Worm (Caenorhabditis elegans) whole organism, L1 larva: ENCODE measurements around the gene pmp-1.

Experiments
- C04F5.9 ChIP-seq: sonication (generic microtip); optimal IDR thresholded peaks from 2 replicates; lab custom pipeline; 2016; ENCODE audit warnings: missing genetic modification characterization, missing compliant biosample characterization
- C16A3.4 ChIP-seq: fragments of 150-350 bp; optimal IDR thresholded peaks from 2 replicates; lab custom pipeline; 2014; ENCODE audit warnings: missing biosample characterization, missing genetic modification characterization
- aha-1 ChIP-seq: fragments of 150-350 bp; optimal IDR thresholded peaks from 2 replicates; lab custom pipeline; 2014; ENCODE audit warnings: missing biosample characterization, missing genetic modification characterization
- ama-1 ChIP-seq: fragments of 150-350 bp; optimal IDR thresholded peaks from 2 replicates; lab custom pipeline; 2014
- blmp-1 ChIP-seq: fragments of 150-350 bp; optimal IDR thresholded peaks from 2 replicates; lab custom pipeline; 2014; ENCODE audit warnings: missing biosample characterization, missing genetic modification characterization
- ceh-63 ChIP-seq: fragments of 200-800 bp; sonication (Bioruptor generic); optimal IDR thresholded peaks from 2 replicates; lab custom pipeline; 2018; ENCODE audit warnings: mild to moderate bottlenecking, missing genetic modification characterization, missing compliant biosample characterization
- ceh-8 ChIP-seq: fragments of 200-800 bp; sonication (Bioruptor generic); optimal IDR thresholded peaks from 2 replicates; lab custom pipeline; 2018; ENCODE audit warnings: mild to moderate bottlenecking, missing genetic modification characterization, moderate library complexity, missing compliant biosample characterization
- ceh-82 ChIP-seq, 3 experiments: fragments of 150-350 bp in 1 of 3; sonication (generic microtip) in 2 of 3; optimal IDR thresholded peaks; 2 replicates each; lab custom pipeline; 2014 to 2017; ENCODE audit warnings: missing biosample characterization in 3 of 3, missing genetic modification characterization in 3 of 3
- dsc-1 ChIP-seq: sonication (generic microtip); optimal IDR thresholded peaks from 2 replicates; lab custom pipeline; 2016; ENCODE audit warnings: mild to moderate bottlenecking, missing genetic modification characterization, missing compliant biosample characterization
- efl-1 ChIP-seq, 4 experiments: fragments of 150-350 bp; optimal IDR thresholded peaks in 3 of 4; peaks in 1 of 4; 1 replicate in 1 of 4; 2 replicates in 3 of 4; lab custom pipeline; 2014; ENCODE audit warnings: missing biosample characterization in 2 of 4, missing genetic modification characterization in 2 of 4, missing genetic modification reagents in 2 of 4
- egl-13 ChIP-seq: sonication (generic microtip); optimal IDR thresholded peaks from 2 replicates; lab custom pipeline; 2016; ENCODE audit warnings: missing genotype, missing genetic modification reagents, missing genetic modification characterization, missing compliant biosample characterization
- fos-1 ChIP-seq: fragments of 150-350 bp; optimal IDR thresholded peaks from 2 replicates; lab custom pipeline; 2014; ENCODE audit warnings: missing biosample characterization, missing genetic modification characterization
- grh-1 ChIP-seq: fragments of 200-800 bp; sonication (Bioruptor generic); IDR thresholded peaks from 2 replicates; pipeline ENCODE4 v1.3.6; 2022; ENCODE audit warnings: missing genetic modification reagents, missing genetic modification characterization, missing compliant biosample characterization
- hlh-4 ChIP-seq: sonication (generic microtip); optimal IDR thresholded peaks from 2 replicates; lab custom pipeline; 2016; ENCODE audit warnings: mild to moderate bottlenecking, missing genetic modification characterization, missing compliant biosample characterization
- jun-1 ChIP-seq: fragments of 150-350 bp; optimal IDR thresholded peaks from 2 replicates; lab custom pipeline; 2014; ENCODE audit warnings: missing biosample characterization, missing genetic modification reagents, missing genetic modification characterization
- lin-14 ChIP-seq: fragments of 200-800 bp; sonication (Bioruptor generic); optimal IDR thresholded peaks from 2 replicates; lab custom pipeline; 2018; ENCODE audit warnings: mild to moderate bottlenecking, missing genetic modification characterization, moderate library complexity, missing compliant biosample characterization
- lin-39 ChIP-seq: fragments of 150-350 bp; optimal IDR thresholded peaks from 2 replicates; lab custom pipeline; 2014; ENCODE audit warnings: missing biosample characterization, missing genetic modification reagents, missing genetic modification characterization
- mdl-1 ChIP-seq, 2 experiments: fragments of 150-350 bp; optimal IDR thresholded peaks; 2 replicates each; lab custom pipeline; 2014 to 2017; ENCODE audit warnings: missing biosample characterization in 2 of 2, missing genetic modification characterization in 2 of 2, inconsistent platforms in 1 of 2
- nhr-19 ChIP-seq: fragments of 200-800 bp; sonication (Bioruptor generic); conservative IDR thresholded peaks from 2 replicates; pipeline ENCODE4 v1.3.6; 2022; ENCODE audit warnings: missing genetic modification characterization, missing compliant biosample characterization
- nhr-28 ChIP-seq: fragments of 150-350 bp; optimal IDR thresholded peaks from 2 replicates; lab custom pipeline; 2014; ENCODE audit warnings: missing biosample characterization, missing genetic modification characterization
- nhr-85 ChIP-seq: sonication (generic microtip); peaks from one replicate; lab custom pipeline; 2016; ENCODE audit warnings: missing genetic modification characterization, inconsistent platforms, missing compliant biosample characterization
- pqm-1 ChIP-seq: sonication (generic microtip); optimal IDR thresholded peaks from 3 replicates; lab custom pipeline; 2017; ENCODE audit warnings: missing biosample characterization, missing genetic modification characterization
- rnt-1 ChIP-seq: sonication (generic microtip); optimal IDR thresholded peaks from 2 replicates; lab custom pipeline; 2016; ENCODE audit warnings: mild to moderate bottlenecking, missing genetic modification characterization, moderate library complexity, missing compliant biosample characterization
- snu-23 ChIP-seq: sonication (generic microtip); optimal IDR thresholded peaks from 2 replicates; lab custom pipeline; 2016; ENCODE audit warnings: missing genetic modification characterization, missing compliant biosample characterization
- sox-4 ChIP-seq: sonication (generic microtip); optimal IDR thresholded peaks from 2 replicates; lab custom pipeline; 2016; ENCODE audit warnings: missing genetic modification characterization, missing compliant biosample characterization
- swsn-7 ChIP-seq: sonication (generic microtip); optimal IDR thresholded peaks from 2 replicates; lab custom pipeline; 2016; ENCODE audit warnings: missing genetic modification characterization, missing compliant biosample characterization
- unc-130 ChIP-seq: fragments of 150-350 bp; optimal IDR thresholded peaks from 2 replicates; lab custom pipeline; 2017; ENCODE audit warnings: missing biosample characterization, missing genetic modification characterization, inconsistent platforms
- xbp-1 ChIP-seq: sonication (generic microtip); optimal IDR thresholded peaks from 2 replicates; lab custom pipeline; 2016; ENCODE audit warnings: missing genetic modification characterization, missing compliant biosample characterization

pmp-1 gene

DNA sequence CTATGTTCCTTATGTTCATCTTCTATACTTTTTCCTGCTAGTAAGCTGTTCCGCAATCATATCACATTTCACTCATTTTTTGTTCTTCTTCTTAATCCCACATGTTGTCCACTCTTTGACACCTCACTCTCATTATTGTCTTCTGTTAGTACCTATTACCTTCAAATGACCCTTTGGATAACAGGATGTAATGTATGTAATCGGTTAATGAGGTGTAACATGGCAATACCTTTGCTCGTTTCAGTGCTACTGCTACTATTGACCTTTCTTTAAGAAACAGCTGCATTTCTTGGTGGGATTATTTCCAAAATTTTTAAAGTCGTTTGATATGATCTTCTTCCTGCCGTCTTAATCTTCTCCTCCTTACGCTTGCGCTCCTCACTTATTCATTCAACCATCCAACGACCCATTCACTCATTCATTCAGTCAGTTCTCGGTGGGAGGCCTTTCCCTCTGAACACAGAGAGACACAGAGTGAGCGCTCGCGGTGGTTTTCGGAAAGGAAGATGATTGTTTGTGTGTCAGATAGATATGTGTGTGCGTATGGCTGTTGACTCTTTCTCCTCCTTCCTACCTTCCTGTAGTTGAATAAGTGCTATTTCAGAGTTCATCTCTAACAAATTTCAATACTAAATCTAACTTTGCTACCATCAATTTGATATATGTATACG, 51.9 kb downstream of the pmp-1 start:
- TF ChIP-seq fos-1 (no peak), C04F5.9 (tag; lab: Kevin White, UChicago) (no peak), efl-1 (optimal IDR thresholded peaks at IDR 0.05; lab: Kevin White, UChicago) (no peak), efl-1 (GFP tag; optimal IDR thresholded peaks at IDR 0.05 in 1 of 2; lab: Kevin White, UChicago) (peak in 1 of 2 experiments; percentile 66), xbp-1 (tag; lab: Kevin White, UChicago) (no peak), ceh-8 (GFP tag; lab: Kevin White, UChicago) (no peak), jun-1 (no peak), ceh-63 (no peak), C16A3.4 (tag; lab: Kevin White, UChicago) (no peak), dsc-1 (tag; lab: Kevin White, UChicago) (peak; percentile 21), ama-1 (no peak), nhr-28 (tag; lab: Kevin White, UChicago) (no peak), rnt-1 (tag; lab: Kevin White, UChicago) (peak; percentile 6), nhr-19 (no peak), ceh-82 (tag; optimal IDR thresholded peaks at IDR 0.05; lab: Kevin White, UChicago) (peak in 1 of 3 experiments; percentile 6), lin-39 (tag; lab: Kevin White, UChicago) (no peak), pqm-1 (tag; lab: Kevin White, UChicago) (no peak), blmp-1 (tag; lab: Kevin White, UChicago) (peak; percentile 32), swsn-7 (tag; lab: Kevin White, UChicago) (no peak), mdl-1 (tag; optimal IDR thresholded peaks at IDR 0.05; lab: Kevin White, UChicago) (no peak), hlh-4 (tag; lab: Kevin White, UChicago) (no peak), unc-130 (tag; lab: Kevin White, UChicago) (no peak), aha-1 (tag; lab: Kevin White, UChicago) (no peak), lin-14 (GFP tag; lab: Kevin White, UChicago) (peak; percentile 61), egl-13 (tag; lab: Kevin White, UChicago) (no peak), snu-23 (GFP tag; lab: Kevin White, UChicago) (no peak), sox-4 (tag; lab: Kevin White, UChicago) (no peak)

DNA sequence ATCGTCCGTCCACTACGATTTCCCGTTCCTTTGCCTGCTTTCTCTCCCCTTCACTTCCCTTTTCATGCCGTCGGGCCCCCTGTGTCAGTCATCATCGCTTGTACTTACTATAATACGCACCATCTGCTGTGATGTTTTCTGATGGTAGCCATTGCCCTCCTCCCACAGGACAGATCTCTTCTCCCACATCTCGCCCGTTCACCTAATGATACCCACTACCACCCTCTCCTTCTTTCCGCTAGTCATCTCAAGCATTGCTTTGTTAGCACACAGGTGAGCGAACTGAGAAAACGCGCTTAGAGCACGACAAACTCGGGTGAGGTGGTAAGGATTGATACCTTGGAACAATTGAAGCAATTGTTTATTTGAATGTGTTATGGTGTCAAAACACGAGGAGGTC, 52.6 kb downstream of the pmp-1 start:
- no peak for TF ChIP-seq efl-1 (optimal IDR thresholded peaks at IDR 0.05; lab: Kevin White, UChicago)
- peak in 1 of 2 experiments; percentile 16 for TF ChIP-seq efl-1 (GFP tag; optimal IDR thresholded peaks at IDR 0.05 in 1 of 2; lab: Kevin White, UChicago)
- no peak for TF ChIP-seq jun-1
- no peak for TF ChIP-seq pqm-1 (tag; lab: Kevin White, UChicago)
- no peak for TF ChIP-seq grh-1 (GFP tag; lab: Robert Waterston, UW)
- peak; percentile 74 for TF ChIP-seq nhr-85 (tag; lab: Kevin White, UChicago)
- peak; percentile 72 for TF ChIP-seq blmp-1 (tag; lab: Kevin White, UChicago)
